Worm (Caenorhabditis elegans): Measurements from ENCODE around the gene Y46G5A.29.

DNA sequence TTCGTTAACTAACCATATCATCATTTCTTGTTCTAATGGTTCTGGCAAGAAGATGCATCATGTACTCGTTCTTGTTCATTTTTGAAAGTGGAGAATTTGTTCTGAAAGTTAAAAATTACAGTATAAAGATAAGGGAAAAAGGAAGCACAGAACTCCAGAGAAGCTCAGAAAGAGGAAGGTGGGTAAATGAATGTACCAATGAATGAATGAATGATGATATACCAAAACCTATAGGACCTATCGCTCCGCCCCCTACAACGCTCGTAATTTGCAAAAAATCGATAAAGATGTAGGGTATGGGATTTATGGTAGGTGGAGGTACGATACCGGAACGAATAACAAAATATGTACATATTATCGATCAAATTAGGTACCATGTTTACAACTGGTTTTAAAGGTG lies 8.3 kb upstream of the Y46G5A.29 start, which contains the start of gene pes-10:
- no peak for TF ChIP-seq ztf-23 (GFP tag; IDR thresholded peaks at IDR 0.05)
- no peak for TF ChIP-seq tab-1 (GFP tag; IDR thresholded peaks at IDR 0.05)
- no peak for TF ChIP-seq flt-1 (GFP tag; IDR thresholded peaks at IDR 0.05)
- no peak for TF ChIP-seq T22C8.4 (GFP tag; IDR thresholded peaks at IDR 0.05)
- TF ChIP-seq med-1 (GFP tag; optimal IDR thresholded peaks at IDR 0.05; ENCODE audit: insufficient read depth): no peak

Measured in whole organism, midembryonic.